Fruit fly (Drosophila melanogaster) whole organism, embryonic: ENCODE measurements around the gene CG2854.

Source experiments
- Ada2b ChIP-seq: fragments of 200-800 bp; sonication (Bioruptor generic); IDR thresholded peaks from 2 replicates; pipeline ENCODE4 v1.3.6; 2022; ENCODE audit warnings: missing biosample characterization, missing genetic modification characterization
- Adf1 ChIP-seq: fragments of 200-800 bp; sonication (Bioruptor generic); IDR thresholded peaks from 2 replicates; pipeline ENCODE4 v1.3.6; 2022; ENCODE audit warnings: missing biosample characterization, missing genetic modification characterization
- Bdp1 ChIP-seq: fragments of 200-800 bp; sonication (Bioruptor generic); optimal IDR thresholded peaks from 3 replicates; lab custom pipeline; 2016; ENCODE audit warnings: missing biosample characterization, missing genetic modification characterization
- CG11247 ChIP-seq: fragments of 200-800 bp; sonication (Bioruptor generic); IDR thresholded peaks from 2 replicates; pipeline ENCODE4 v1.3.6; 2022; ENCODE audit warnings: missing biosample characterization, missing genetic modification characterization
- CG12744 ChIP-seq: fragments of 200-800 bp; sonication (Bioruptor generic); optimal IDR thresholded peaks from 2 replicates; lab custom pipeline; 2016; ENCODE audit warnings: missing biosample characterization, missing genetic modification characterization
- CG13123 ChIP-seq: fragments of 200-800 bp; sonication (Bioruptor generic); optimal IDR thresholded peaks from 2 replicates; lab custom pipeline; 2016; ENCODE audit warnings: missing biosample characterization, missing genetic modification characterization
- CG16813 ChIP-seq: fragments of 200-800 bp; sonication (Bioruptor generic); IDR thresholded peaks from 3 replicates; pipeline ENCODE4 v1.3.6; 2022; ENCODE audit warnings: missing biosample characterization, missing genetic modification characterization; ENCODE audit not compliant: partially characterized antibody
- CG18476 ChIP-seq: fragments of 200-800 bp; sonication (Bioruptor generic); optimal IDR thresholded peaks from 2 replicates; lab custom pipeline; 2016; ENCODE audit warnings: missing biosample characterization, mild to moderate bottlenecking, missing genetic modification characterization
- CG2199 ChIP-seq: fragments of 200-800 bp; sonication (Bioruptor generic); IDR thresholded peaks from 3 replicates; pipeline ENCODE4 v1.3.6; 2022; ENCODE audit warnings: missing biosample characterization, missing genetic modification characterization
- CG3065 ChIP-seq: fragments of 200-800 bp; sonication (Bioruptor generic); optimal IDR thresholded peaks from 2 replicates; lab custom pipeline; 2016; ENCODE audit warnings: missing biosample characterization, missing genetic modification characterization
- CG33557 ChIP-seq: fragments of 200-800 bp; sonication (Bioruptor generic); optimal IDR thresholded peaks from 2 replicates; lab custom pipeline; 2019; ENCODE audit warnings: missing biosample characterization, mild to moderate bottlenecking, missing genetic modification characterization, moderate library complexity
- CG3407 ChIP-seq: fragments of 200-800 bp; sonication (Bioruptor generic); optimal IDR thresholded peaks from 2 replicates; lab custom pipeline; 2018; ENCODE audit warnings: missing biosample characterization, mild to moderate bottlenecking, missing genetic modification characterization
- CG3847 ChIP-seq: fragments of 200-800 bp; sonication (Bioruptor generic); IDR thresholded peaks from 2 replicates; pipeline ENCODE4 v1.3.6; 2022; ENCODE audit warnings: missing biosample characterization, missing genetic modification characterization
- CG4282 ChIP-seq: fragments of 200-800 bp; sonication (Bioruptor generic); optimal IDR thresholded peaks from 2 replicates; lab custom pipeline; 2016; ENCODE audit warnings: missing biosample characterization, missing genetic modification characterization
- CG4328 ChIP-seq: fragments of 200-800 bp; sonication (Bioruptor generic); optimal IDR thresholded peaks from 3 replicates; lab custom pipeline; 2017; ENCODE audit warnings: missing biosample characterization, missing genetic modification reagents, missing genetic modification characterization
- CG4360 ChIP-seq: fragments of 200-800 bp; sonication (Bioruptor generic); IDR thresholded peaks from 2 replicates; pipeline ENCODE4 v1.3.6; 2022; ENCODE audit warnings: missing biosample characterization, missing genetic modification characterization
- CG6254 ChIP-seq: fragments of 200-800 bp; sonication (Bioruptor generic); optimal IDR thresholded peaks from 3 replicates; lab custom pipeline; 2017; ENCODE audit warnings: mild to moderate bottlenecking, missing biosample characterization, missing genetic modification reagents, missing genetic modification characterization
- CG7372 ChIP-seq: fragments of 200-800 bp; sonication (Bioruptor generic); IDR thresholded peaks from 2 replicates; pipeline ENCODE4 v1.3.6; 2022; ENCODE audit warnings: missing biosample characterization, missing genetic modification characterization
- CG9797 ChIP-seq: fragments of 200-800 bp; sonication (Bioruptor generic); optimal IDR thresholded peaks from 3 replicates; lab custom pipeline; 2018; ENCODE audit warnings: missing biosample characterization, mild to moderate bottlenecking, missing genetic modification characterization
- CrebB ChIP-seq: fragments of 200-800 bp; sonication (Bioruptor generic); optimal IDR thresholded peaks from 3 replicates; lab custom pipeline; 2018; ENCODE audit warnings: missing biosample characterization, mild to moderate bottlenecking, missing genetic modification characterization
- Dek ChIP-seq: fragments of 200-800 bp; sonication (Bioruptor generic); optimal IDR thresholded peaks from 3 replicates; lab custom pipeline; 2019; ENCODE audit warnings: missing biosample characterization, mild to moderate bottlenecking, missing genetic modification characterization, moderate library complexity
- Doc2 ChIP-seq: fragments of 200-800 bp; sonication (Bioruptor generic); IDR thresholded peaks from 2 replicates; pipeline ENCODE4 v1.3.6; 2022; ENCODE audit warnings: missing biosample characterization, missing genetic modification characterization
- Ets97D ChIP-seq: fragments of 200-800 bp; sonication (Bioruptor generic); optimal IDR thresholded peaks from 3 replicates; lab custom pipeline; 2016; ENCODE audit warnings: missing biosample characterization, missing genetic modification characterization
- HmgD ChIP-seq: fragments of 200-800 bp; sonication (Bioruptor generic); optimal IDR thresholded peaks from 3 replicates; lab custom pipeline; 2016; ENCODE audit warnings: missing biosample characterization, missing genetic modification characterization
- Jarid2 ChIP-seq: fragments of 200-800 bp; sonication (Bioruptor generic); optimal IDR thresholded peaks from 3 replicates; lab custom pipeline; 2017; ENCODE audit warnings: mild to moderate bottlenecking, missing biosample characterization, missing genetic modification reagents, missing genetic modification characterization
- Kr ChIP-seq: fragments of 200-800 bp; sonication (Bioruptor generic); optimal IDR thresholded peaks from 2 replicates; lab custom pipeline; 2017; ENCODE audit warnings: missing biosample characterization, mild to moderate bottlenecking, missing genetic modification characterization
- Mad ChIP-seq: fragments of 200-800 bp; sonication (Bioruptor generic); optimal IDR thresholded peaks from 2 replicates; lab custom pipeline; 2016; ENCODE audit warnings: missing biosample characterization, missing genetic modification characterization
- Mrtf ChIP-seq: fragments of 200-800 bp; sonication (Bioruptor generic); IDR thresholded peaks from 3 replicates; pipeline ENCODE4 v1.3.6; 2022; ENCODE audit warnings: missing biosample characterization, missing genetic modification characterization
- NFAT ChIP-seq: fragments of 200-800 bp; sonication (Bioruptor generic); IDR thresholded peaks from 2 replicates; pipeline ENCODE4 v1.3.6; 2022; ENCODE audit warnings: missing biosample characterization, missing genetic modification characterization
- Nf-YC ChIP-seq: fragments of 200-800 bp; optimal IDR thresholded peaks from 3 replicates; lab custom pipeline; 2019; ENCODE audit warnings: missing biosample characterization, mild to moderate bottlenecking, missing genetic modification characterization, moderate library complexity
- Scr ChIP-seq: fragments of 200-800 bp; sonication (Bioruptor generic); IDR thresholded peaks from 2 replicates; pipeline ENCODE4 v1.3.6; 2022; ENCODE audit warnings: missing biosample characterization, missing genetic modification characterization; ENCODE audit not compliant: partially characterized antibody
- Sox102F ChIP-seq: fragments of 200-800 bp; sonication (Bioruptor generic); optimal IDR thresholded peaks from 2 replicates; lab custom pipeline; 2018; ENCODE audit warnings: missing biosample characterization, mild to moderate bottlenecking, missing genetic modification characterization, moderate library complexity
- Vsx1 ChIP-seq: fragments of 200-800 bp; sonication (Bioruptor generic); optimal IDR thresholded peaks from 2 replicates; lab custom pipeline; 2017; ENCODE audit warnings: missing biosample characterization, mild to moderate bottlenecking, missing genetic modification characterization, missing genetic modification reagents
- ab ChIP-seq: fragments of 200-800 bp; sonication (Bioruptor generic); optimal IDR thresholded peaks from 2 replicates; lab custom pipeline; 2016; ENCODE audit warnings: missing biosample characterization, missing genetic modification characterization
- ac ChIP-seq: fragments of 200-800 bp; sonication (Bioruptor generic); optimal IDR thresholded peaks from 3 replicates; lab custom pipeline; 2017; ENCODE audit warnings: missing biosample characterization, mild to moderate bottlenecking, missing genetic modification characterization
- ara ChIP-seq: fragments of 200-800 bp; sonication (Bioruptor generic); IDR thresholded peaks from 2 replicates; pipeline ENCODE4 v1.3.6; 2022; ENCODE audit warnings: missing biosample characterization, missing genetic modification characterization
- ci ChIP-seq: fragments of 200-800 bp; sonication (Bioruptor generic); IDR thresholded peaks from 3 replicates; pipeline ENCODE4 v1.3.6; 2022; ENCODE audit warnings: missing biosample characterization, missing genetic modification characterization
- da ChIP-seq: fragments of 200-800 bp; sonication (Bioruptor generic); optimal IDR thresholded peaks from 2 replicates; lab custom pipeline; 2016; ENCODE audit warnings: missing biosample characterization, missing genetic modification characterization
- dati ChIP-seq: fragments of 200-800 bp; sonication (Bioruptor generic); IDR thresholded peaks from 2 replicates; pipeline ENCODE4 v1.3.6; 2022; ENCODE audit warnings: missing biosample characterization, missing genetic modification characterization
- emc ChIP-seq: fragments of 200-800 bp; sonication (Bioruptor generic); optimal IDR thresholded peaks from 2 replicates; lab custom pipeline; 2016; ENCODE audit warnings: missing biosample characterization, missing genetic modification characterization
- gcm ChIP-seq: fragments of 200-800 bp; sonication (Bioruptor generic); optimal IDR thresholded peaks from 2 replicates; lab custom pipeline; 2019; ENCODE audit warnings: missing biosample characterization, mild to moderate bottlenecking, missing genetic modification characterization, moderate library complexity
- grau ChIP-seq: fragments of 200-800 bp; optimal IDR thresholded peaks from 3 replicates; lab custom pipeline; 2019; ENCODE audit warnings: missing biosample characterization, mild to moderate bottlenecking, missing genetic modification characterization, moderate library complexity
- otp ChIP-seq: fragments of 200-800 bp; sonication (Bioruptor generic); IDR thresholded peaks from 3 replicates; pipeline ENCODE4, ENCODE4 v1.3.6; 2022; ENCODE audit warnings: missing biosample characterization, missing genetic modification characterization
- row ChIP-seq: fragments of 200-800 bp; sonication (Bioruptor generic); IDR thresholded peaks from 3 replicates; pipeline ENCODE4 v1.3.6; 2022; ENCODE audit warnings: missing biosample characterization, missing genetic modification characterization
- sr ChIP-seq: fragments of 200-800 bp; sonication (Bioruptor generic); IDR thresholded peaks from 3 replicates; pipeline ENCODE4 v1.3.6; 2022; ENCODE audit warnings: missing biosample characterization, missing genetic modification characterization
- stwl ChIP-seq: fragments of 200-800 bp; sonication (Bioruptor generic); optimal IDR thresholded peaks from 3 replicates; lab custom pipeline; 2018; ENCODE audit warnings: missing biosample characterization, mild to moderate bottlenecking, missing genetic modification characterization, moderate library complexity
- twi ChIP-seq: fragments of 200-800 bp; optimal IDR thresholded peaks from 2 replicates; lab custom pipeline; 2019; ENCODE audit warnings: missing biosample characterization, mild to moderate bottlenecking, missing genetic modification characterization, moderate library complexity
- unc-4 ChIP-seq: fragments of 200-800 bp; sonication (Bioruptor generic); IDR thresholded peaks from 2 replicates; pipeline ENCODE4 v1.3.6; 2022; ENCODE audit warnings: missing biosample characterization, missing genetic modification characterization; ENCODE audit not compliant: partially characterized antibody
- unpg ChIP-seq: fragments of 200-800 bp; sonication (Bioruptor generic); optimal IDR thresholded peaks from 3 replicates; lab custom pipeline; 2018; ENCODE audit warnings: missing biosample characterization, mild to moderate bottlenecking, missing genetic modification characterization, moderate library complexity
- vfl ChIP-seq: fragments of 200-800 bp; sonication (Bioruptor generic); optimal IDR thresholded peaks from 2 replicates; lab custom pipeline; 2016; ENCODE audit warnings: missing biosample characterization, missing genetic modification characterization
- vvl ChIP-seq: fragments of 200-800 bp; sonication (Bioruptor generic); IDR thresholded peaks from 2 replicates; pipeline ENCODE4 v1.3.6; 2022; ENCODE audit warnings: missing biosample characterization, missing genetic modification characterization

The CG2854 gene

dm6 chrX:2329312-2329711 is 2.4 kb downstream of the CG2854 start:
- TF ChIP-seq CG16813 = no peak
- peak; percentile 15 for TF ChIP-seq CG3065
- TF ChIP-seq CG4328 = no peak
- TF ChIP-seq CG4360 (GFP tag; lab: Robert Waterston, UW) = peak; percentile 18; the same call in 1 of the 2 replicates
- peak; percentile 77 for TF ChIP-seq unpg
- TF ChIP-seq NFAT = no peak
- TF ChIP-seq dati (GFP tag; lab: Robert Waterston, UW) = 0 out of 2 replicates have a peak, but pooled peaks have one; percentile 33
- no peak for TF ChIP-seq unc-4 (GFP tag; lab: Robert Waterston, UW)
- no peak for TF ChIP-seq stwl
- TF ChIP-seq CG3407 (GFP tag; lab: Kevin White, UChicago) = peak; percentile 42
- peak; percentile 62; the same call in 1 of the 2 replicates for TF ChIP-seq ara (GFP tag; lab: Robert Waterston, UW)
- no peak for TF ChIP-seq sr (GFP tag; lab: Robert Waterston, UW)
- TF ChIP-seq ac (GFP tag; lab: Kevin White, UChicago) = no peak
- no peak for TF ChIP-seq Kr (GFP tag; lab: Kevin White, UChicago)
- peak; percentile 92 for TF ChIP-seq ci (GFP tag; lab: Robert Waterston, UW)
- TF ChIP-seq Jarid2 (GFP tag; lab: Kevin White, UChicago) = no peak
- TF ChIP-seq Ada2b (GFP tag; lab: Robert Waterston, UW) = peak; percentile 29; the same call in 1 of the 2 replicates
- peak; percentile 53 for TF ChIP-seq CG3847
- peak; percentile 61 for TF ChIP-seq CG7372
- peak; percentile 63 for TF ChIP-seq CG4282
- TF ChIP-seq Scr (GFP tag; lab: Robert Waterston, UW) = no peak
- TF ChIP-seq otp = peak; percentile 76
- TF ChIP-seq CG11247 (GFP tag; lab: Robert Waterston, UW) = peak; percentile 66
- peak; percentile 75 for TF ChIP-seq Sox102F
- TF ChIP-seq CrebB (tag; lab: Kevin White, UChicago) = peak; percentile 3
- TF ChIP-seq da = peak; percentile 18
- peak; percentile 54 for TF ChIP-seq Dek (tag; lab: Kevin White, UChicago)
- peak; percentile 71 for TF ChIP-seq grau (tag; lab: Kevin White, UChicago)
- no peak for TF ChIP-seq Doc2 (GFP tag; lab: Robert Waterston, UW)
- TF ChIP-seq CG6254 (GFP tag; lab: Kevin White, UChicago) = peak; percentile 45
- TF ChIP-seq Nf-YC (tag; lab: Kevin White, UChicago) = peak; percentile 13
- peak; percentile 66 for TF ChIP-seq HmgD (GFP tag; lab: Kevin White, UChicago)
- TF ChIP-seq vvl = peak; percentile 86
- TF ChIP-seq Mrtf (GFP tag; lab: Robert Waterston, UW) = peak; percentile 69
- TF ChIP-seq gcm (GFP tag; lab: Kevin White, UChicago) = peak; percentile 37
- TF ChIP-seq Bdp1 (GFP tag; lab: Kevin White, UChicago) = peak; percentile 52
- TF ChIP-seq CG9797 = no peak
- TF ChIP-seq CG2199 = 0 out of 3 replicates have a peak, but pooled peaks have one; percentile 66
- TF ChIP-seq CG33557 (GFP tag; lab: Kevin White, UChicago) = peak; percentile 65
- TF ChIP-seq CG12744 (GFP tag; lab: Kevin White, UChicago) = peak; percentile 44
- TF ChIP-seq twi (tag; lab: Kevin White, UChicago) = peak; percentile 9
- peak; percentile 63 for TF ChIP-seq vfl
- TF ChIP-seq Adf1 (GFP tag; lab: Robert Waterston, UW) = peak; percentile 44; the same call in 1 of the 2 replicates
- peak; percentile 45 for TF ChIP-seq CG13123 (GFP tag; lab: Kevin White, UChicago)
- TF ChIP-seq Ets97D (GFP tag; lab: Kevin White, UChicago) = peak; percentile 42
- TF ChIP-seq emc (GFP tag; lab: Kevin White, UChicago) = peak; percentile 4
- peak; percentile 90 for TF ChIP-seq row
- TF ChIP-seq Mad = peak; percentile 47
- peak; percentile 31 for TF ChIP-seq Vsx1 (GFP tag; lab: Kevin White, UChicago)
- peak; percentile 46 for TF ChIP-seq CG18476 (GFP tag; lab: Kevin White, UChicago)
- peak; percentile 21 for TF ChIP-seq ab (GFP tag; lab: Kevin White, UChicago)
